Fruit fly (Drosophila melanogaster): ENCODE measurements around the gene CG13950.

The CG13950 gene

DNA sequence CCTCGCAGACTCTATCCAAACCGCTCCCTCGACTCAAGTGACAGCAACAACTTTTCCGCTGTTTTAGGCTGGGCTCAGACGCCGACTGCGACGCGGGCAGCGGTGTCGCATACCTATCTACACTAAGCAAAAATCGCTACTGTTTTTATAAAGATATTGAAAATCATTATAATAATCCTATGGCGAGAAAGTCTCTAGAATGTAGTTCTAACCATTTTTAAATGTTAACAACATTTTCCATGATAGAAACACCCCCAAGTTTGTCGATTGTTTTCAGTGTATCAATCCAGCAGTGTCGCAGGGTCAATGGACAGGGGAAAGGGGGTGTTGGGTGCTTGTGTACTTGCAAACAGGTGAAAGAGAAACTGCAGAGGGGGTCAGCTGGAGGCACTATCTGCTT lies 5.9 kb downstream of the CG13950 start (continued):
- TF ChIP-seq CG33213 (GFP tag; optimal IDR thresholded peaks at IDR 0.05) (peak; percentile 96), CG8281 (tag; optimal IDR thresholded peaks at IDR 0.05) (peak; percentile 92), cg (GFP tag; optimal IDR thresholded peaks at IDR 0.05) (peak; percentile 16), exex (tag; optimal IDR thresholded peaks at IDR 0.05) (peak; percentile 63), ara (GFP tag; IDR thresholded peaks at IDR 0.05) (peak; percentile 97), pita (GFP tag; optimal IDR thresholded peaks at IDR 0.05) (no peak), CG18262 (tag; optimal IDR thresholded peaks at IDR 0.05) (peak; percentile 95), Asciz (GFP tag; optimal IDR thresholded peaks at IDR 0.05) (peak; percentile 95), CG8089 (GFP tag; optimal IDR thresholded peaks at IDR 0.05) (peak; percentile 91), B-H1 (GFP tag; IDR thresholded peaks at IDR 0.05) (peak; percentile 95), da (GFP tag; optimal IDR thresholded peaks at IDR 0.05) (peak; percentile 82), GATAe (GFP tag; conservative IDR thresholded peaks at IDR 0.05) (peak; percentile 56), CG30403 (GFP tag; optimal IDR thresholded peaks at IDR 0.05) (peak; percentile 98), CG6683 (GFP tag; optimal IDR thresholded peaks at IDR 0.05) (peak; percentile 88), cato (GFP tag; optimal IDR thresholded peaks at IDR 0.05; ENCODE audit: borderline replicate concordance) (peak; percentile 91), CG14860 (GFP tag; IDR thresholded peaks at IDR 0.05; ENCODE audit: partially characterized antibody) (no peak), rib (GFP tag; IDR thresholded peaks at IDR 0.05) (peak; percentile 92), E2f1 (GFP tag; IDR thresholded peaks at IDR 0.05) (peak; percentile 95), Myb (GFP tag; optimal IDR thresholded peaks at IDR 0.05) (peak; percentile 80), sob (GFP tag; IDR thresholded peaks at IDR 0.05) (peak; percentile 97), nom (GFP tag; optimal IDR thresholded peaks at IDR 0.05) (peak; percentile 85), CG4617 (GFP tag; optimal IDR thresholded peaks at IDR 0.05; ENCODE audit: borderline replicate concordance) (peak; percentile 92), tx (GFP tag; optimal IDR thresholded peaks at IDR 0.05) (peak; percentile 93), luna (GFP tag; optimal IDR thresholded peaks at IDR 0.05) (peak; percentile 83), CG10979 (tag; optimal IDR thresholded peaks at IDR 0.05) (peak; percentile 95), Hsf (GFP tag; optimal IDR thresholded peaks at IDR 0.05) (peak; percentile 96), CG6854 (GFP tag; optimal IDR thresholded peaks at IDR 0.05) (peak; percentile 90), maf-S (GFP tag; optimal IDR thresholded peaks at IDR 0.05) (peak; percentile 95), HLHmδ (GFP tag; optimal IDR thresholded peaks at IDR 0.05) (no peak), MTF-1 (GFP tag; optimal IDR thresholded peaks at IDR 0.05; ENCODE audit: borderline replicate concordance) (peak; percentile 93), CG4360 (GFP tag; IDR thresholded peaks at IDR 0.05) (peak; percentile 78), HmgD (GFP tag; optimal IDR thresholded peaks at IDR 0.05) (peak; percentile 66), gce (GFP tag; IDR thresholded peaks at IDR 0.05) (peak; percentile 97), sd (tag; optimal IDR thresholded peaks at IDR 0.05) (peak; percentile 100), sr (GFP tag; IDR thresholded peaks at IDR 0.05) (peak; percentile 88; the same call in 2 of the 3 replicates), Aef1 (GFP tag; IDR thresholded peaks at IDR 0.05) (peak; percentile 95), CG34224 (GFP tag; IDR thresholded peaks at IDR 0.05; ENCODE audit: partially characterized antibody) (no peak), Tbp (GFP tag; optimal IDR thresholded peaks at IDR 0.05) (no peak), CG2202 (tag; optimal IDR thresholded peaks at IDR 0.05) (peak; percentile 92), wek (GFP tag; optimal IDR thresholded peaks at IDR 0.05) (peak; percentile 89), Hand (GFP tag; optimal IDR thresholded peaks at IDR 0.05) (peak; percentile 89), CG13123 (GFP tag; optimal IDR thresholded peaks at IDR 0.05) (peak; percentile 92), CG11456 (GFP tag; IDR thresholded peaks at IDR 0.05) (peak; percentile 97), CG10462 (GFP tag; optimal IDR thresholded peaks at IDR 0.05) (peak; percentile 91), CG7271 (tag; optimal IDR thresholded peaks at IDR 0.05) (peak; percentile 90), CG9876 (GFP tag; optimal IDR thresholded peaks at IDR 0.05) (peak; percentile 86), repo (GFP tag; optimal IDR thresholded peaks at IDR 0.05) (peak; percentile 95), grau (tag; optimal IDR thresholded peaks at IDR 0.05) (peak; percentile 94), cas (GFP tag; IDR thresholded peaks at IDR 0.05) (peak; percentile 89), dm (GFP tag; optimal IDR thresholded peaks at IDR 0.05) (peak; percentile 87), CG7372 (GFP tag; IDR thresholded peaks at IDR 0.05) (peak; percentile 95)

Measured in whole organism, embryonic.